Fruit fly (Drosophila melanogaster) whole organism, wandering third instar larva: ENCODE results near the gene Hecw.

Experiments used
- Abd-B ChIP-seq: fragments of >200 bp; optimal IDR thresholded peaks from 2 replicates; lab custom pipeline; 2017; ENCODE audit warnings: missing biosample characterization, missing genetic modification characterization
- CG32264 ChIP-seq: fragments of 200-800 bp; sonication (Bioruptor generic); optimal IDR thresholded peaks from 2 replicates; lab custom pipeline; 2016; ENCODE audit warnings: missing biosample characterization, missing genetic modification characterization
- CG9705 ChIP-seq: fragments of 200-800 bp; sonication (Bioruptor generic); optimal IDR thresholded peaks from 2 replicates; lab custom pipeline; 2018; ENCODE audit warnings: missing biosample characterization, mild to moderate bottlenecking, missing genetic modification characterization
- CrebA ChIP-seq: fragments of 200-800 bp; sonication (Bioruptor generic); optimal IDR thresholded peaks from 2 replicates; lab custom pipeline; 2016; ENCODE audit warnings: missing biosample characterization, mild to moderate bottlenecking, missing genetic modification characterization, borderline replicate concordance
- Dfd ChIP-seq: fragments of >200 bp; optimal IDR thresholded peaks from 2 replicates; lab custom pipeline; 2017; ENCODE audit warnings: missing biosample characterization, missing genetic modification characterization
- Dif ChIP-seq: fragments of 200-275, 200-300 bp; sonication (Bioruptor generic); optimal IDR thresholded peaks from 2 replicates; lab custom pipeline; 2018; ENCODE audit warnings: missing biosample characterization, missing genetic modification characterization; ENCODE audit not compliant: partially characterized antibody
- GATAd ChIP-seq: sonication (Bioruptor generic); optimal IDR thresholded peaks from 2 replicates; lab custom pipeline; 2016; ENCODE audit warnings: missing biosample characterization, missing genetic modification characterization
- HLH106 ChIP-seq: fragments of 200-800 bp; optimal IDR thresholded peaks from 3 replicates; lab custom pipeline; 2019; ENCODE audit warnings: missing biosample characterization, mild to moderate bottlenecking, missing genetic modification characterization, moderate library complexity
- Hnf4 ChIP-seq: fragments of 200-800 bp; sonication (Bioruptor generic); optimal IDR thresholded peaks from 2 replicates; lab custom pipeline; 2016; ENCODE audit warnings: missing biosample characterization, mild to moderate bottlenecking, missing genetic modification characterization
- Hr78 ChIP-seq: fragments of >200 bp; optimal IDR thresholded peaks from 2 replicates; lab custom pipeline; 2017; ENCODE audit warnings: missing biosample characterization, missing genetic modification characterization
- Hr83 ChIP-seq: fragments of 200-300 bp; sonication (Bioruptor generic); optimal IDR thresholded peaks from 2 replicates; lab custom pipeline; 2016; ENCODE audit warnings: missing biosample characterization, mild to moderate bottlenecking, missing genetic modification characterization, moderate library complexity; ENCODE audit not compliant: poor library complexity, severe bottlenecking
- Jra ChIP-seq: sonication (Bioruptor generic); optimal IDR thresholded peaks from 2 replicates; lab custom pipeline; 2016; ENCODE audit warnings: missing biosample characterization, missing genetic modification characterization
- Mio ChIP-seq: sonication (Bioruptor generic); optimal IDR thresholded peaks from 2 replicates; lab custom pipeline; 2016; ENCODE audit warnings: missing biosample characterization, missing genetic modification characterization
- Myc ChIP-seq: fragments of >200 bp; optimal IDR thresholded peaks from 2 replicates; lab custom pipeline; 2017
- N ChIP-seq: fragments of >200 bp; optimal IDR thresholded peaks from 2 replicates; lab custom pipeline; 2018; ENCODE audit warnings: missing biosample characterization, missing external identifiers, missing genetic modification characterization
- OdsH ChIP-seq: fragments of 200-800 bp; sonication (Bioruptor generic); optimal IDR thresholded peaks from 2 replicates; lab custom pipeline; 2016; ENCODE audit warnings: missing biosample characterization, mild to moderate bottlenecking, missing genetic modification characterization
- Rel ChIP-seq, 2 experiments: fragments of 200-800 bp; sonication (Bioruptor generic) in 1 of 2; optimal IDR thresholded peaks; 2 replicates in 1 of 2; 3 replicates in 1 of 2; lab custom pipeline; 2016 to 2019; ENCODE audit warnings: mild to moderate bottlenecking in 2 of 2, missing biosample characterization in 2 of 2, missing genetic modification characterization in 2 of 2, moderate library complexity in 1 of 2
- Sp1 ChIP-seq: fragments of 200-800 bp; sonication (Bioruptor generic); optimal IDR thresholded peaks from 3 replicates; lab custom pipeline; 2019; ENCODE audit warnings: missing biosample characterization, mild to moderate bottlenecking, missing genetic modification characterization, moderate library complexity
- Vsx2 ChIP-seq: fragments of 200-300, 225-300 bp; sonication (Bioruptor generic); optimal IDR thresholded peaks from 2 replicates; lab custom pipeline; 2018; ENCODE audit warnings: missing biosample characterization, missing genetic modification characterization; ENCODE audit not compliant: partially characterized antibody
- br ChIP-seq: fragments of 200-800 bp; sonication (Bioruptor generic); optimal IDR thresholded peaks from 2 replicates; lab custom pipeline; 2016; ENCODE audit warnings: missing biosample characterization, missing genetic modification characterization
- brk ChIP-seq: fragments of 200-800 bp; sonication (Bioruptor generic); optimal IDR thresholded peaks from 2 replicates; lab custom pipeline; 2016; ENCODE audit warnings: missing biosample characterization, mild to moderate bottlenecking, missing genetic modification characterization
- dl ChIP-seq, 2 experiments: fragments of 175-275, 200-275 bp in 1 of 2; fragments of 200-275 bp in 1 of 2; sonication (Bioruptor generic); optimal IDR thresholded peaks; lab custom pipeline; 2018; ENCODE audit warnings: mild to moderate bottlenecking in 2 of 2, missing biosample characterization in 2 of 2, missing genetic modification characterization in 2 of 2, moderate library complexity in 2 of 2; ENCODE audit not compliant: partially characterized antibody in 2 of 2, insufficient read depth in 1 of 2
- dmrt93B ChIP-seq: fragments of 200-800 bp; sonication (Bioruptor generic); optimal IDR thresholded peaks from 2 replicates; lab custom pipeline; 2018; ENCODE audit warnings: missing biosample characterization, mild to moderate bottlenecking, missing genetic modification characterization
- dsf ChIP-seq: sonication (Bioruptor generic); optimal IDR thresholded peaks from 2 replicates; lab custom pipeline; 2016; ENCODE audit warnings: missing biosample characterization, missing genetic modification characterization, borderline replicate concordance
- ey ChIP-seq: fragments of 200-800 bp; sonication (Bioruptor generic); optimal IDR thresholded peaks from 2 replicates; lab custom pipeline; 2016; ENCODE audit warnings: missing biosample characterization, missing genetic modification characterization
- foxo ChIP-seq, 2 experiments: fragments of 200-800 bp; sonication (Bioruptor generic); optimal IDR thresholded peaks; 2 replicates in 1 of 2; 3 replicates in 1 of 2; lab custom pipeline; 2016 to 2017; ENCODE audit warnings: missing biosample characterization in 2 of 2, missing genetic modification characterization in 2 of 2
- fru ChIP-seq: fragments of 200-800 bp; sonication (Bioruptor generic); optimal IDR thresholded peaks from 3 replicates; lab custom pipeline; 2016; ENCODE audit warnings: missing biosample characterization, mild to moderate bottlenecking, missing genetic modification characterization
- h ChIP-seq: fragments of 200-800 bp; sonication (Bioruptor generic); optimal IDR thresholded peaks from 3 replicates; lab custom pipeline; 2016; ENCODE audit warnings: missing biosample characterization, mild to moderate bottlenecking, missing genetic modification characterization
- jim ChIP-seq: fragments of 175-275, 200-325 bp; sonication (Bioruptor generic); optimal IDR thresholded peaks from 2 replicates; lab custom pipeline; 2016; ENCODE audit warnings: missing biosample characterization, mild to moderate bottlenecking, missing genetic modification characterization
- lola ChIP-seq: fragments of >200 bp; optimal IDR thresholded peaks from 2 replicates; lab custom pipeline; 2017; ENCODE audit warnings: missing biosample characterization, missing genetic modification characterization
- pan ChIP-seq: fragments of >200 bp; optimal IDR thresholded peaks from 2 replicates; lab custom pipeline; 2017
- psq ChIP-seq: fragments of 200-800 bp; sonication (Bioruptor generic); optimal IDR thresholded peaks from 3 replicates; lab custom pipeline; 2017; ENCODE audit warnings: missing biosample characterization, mild to moderate bottlenecking, missing genetic modification characterization, moderate library complexity
- rgr ChIP-seq: fragments of 200-800 bp; sonication (Bioruptor generic); optimal IDR thresholded peaks from 3 replicates; lab custom pipeline; 2016; ENCODE audit warnings: missing biosample characterization, mild to moderate bottlenecking, missing genetic modification characterization
- sage ChIP-seq: fragments of 200-800 bp; sonication (Bioruptor generic); optimal IDR thresholded peaks from 2 replicates; lab custom pipeline; 2016; ENCODE audit warnings: missing biosample characterization, mild to moderate bottlenecking, missing genetic modification characterization
- sv ChIP-seq: fragments of 200-800 bp; sonication (Bioruptor generic); optimal IDR thresholded peaks from 3 replicates; lab custom pipeline; 2016; ENCODE audit warnings: missing biosample characterization, missing genetic modification characterization
- tai ChIP-seq: sonication (Bioruptor generic); optimal IDR thresholded peaks from 2 replicates; lab custom pipeline; 2016; ENCODE audit warnings: missing biosample characterization, missing genetic modification characterization
- usp ChIP-seq: fragments of >200 bp; optimal IDR thresholded peaks from 2 replicates; lab custom pipeline; 2017; ENCODE audit warnings: missing biosample characterization, missing genetic modification characterization
- woc ChIP-seq: sonication (Bioruptor generic); optimal IDR thresholded peaks from 2 replicates; lab custom pipeline; 2016; ENCODE audit warnings: missing biosample characterization, mild to moderate bottlenecking, missing genetic modification characterization

The Hecw gene

DNA sequence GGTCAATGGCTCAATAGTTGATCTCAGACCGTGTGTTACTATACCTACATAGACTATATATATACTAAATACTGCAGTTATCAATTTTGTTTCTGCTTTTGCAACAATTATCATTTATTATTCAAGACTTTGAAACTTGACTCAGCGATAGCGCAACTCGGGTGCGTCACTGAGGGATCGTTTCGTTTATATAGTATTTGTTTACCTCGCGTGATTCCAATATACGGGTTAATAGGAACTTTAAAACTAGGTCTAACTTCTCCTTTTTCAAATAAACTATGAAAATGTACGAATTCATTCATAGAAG, 31.5 kb upstream of the Hecw start:
- TF ChIP-seq Mio (no peak), usp (GFP tag; lab: Kevin White, UChicago) (no peak), pan (no peak), HLH106 (no peak), rgr (GFP tag; lab: Kevin White, UChicago) (no peak), ey (no peak), Myc (lab: Kevin White, UChicago) (no peak), sage (GFP tag; lab: Kevin White, UChicago) (no peak), Vsx2 (GFP tag; lab: Kevin White, UChicago) (no peak), psq (no peak), dmrt93B (GFP tag; lab: Kevin White, UChicago) (no peak), Sp1 (GFP tag; lab: Kevin White, UChicago) (no peak), OdsH (GFP tag; lab: Kevin White, UChicago) (no peak), GATAd (GFP tag; lab: Kevin White, UChicago) (no peak), CrebA (GFP tag; lab: Kevin White, UChicago) (no peak), CG9705 (GFP tag; lab: Kevin White, UChicago) (no peak), jim (GFP tag; lab: Kevin White, UChicago) (no peak), dsf (GFP tag; lab: Kevin White, UChicago) (no peak), brk (GFP tag; lab: Kevin White, UChicago) (no peak)

DNA sequence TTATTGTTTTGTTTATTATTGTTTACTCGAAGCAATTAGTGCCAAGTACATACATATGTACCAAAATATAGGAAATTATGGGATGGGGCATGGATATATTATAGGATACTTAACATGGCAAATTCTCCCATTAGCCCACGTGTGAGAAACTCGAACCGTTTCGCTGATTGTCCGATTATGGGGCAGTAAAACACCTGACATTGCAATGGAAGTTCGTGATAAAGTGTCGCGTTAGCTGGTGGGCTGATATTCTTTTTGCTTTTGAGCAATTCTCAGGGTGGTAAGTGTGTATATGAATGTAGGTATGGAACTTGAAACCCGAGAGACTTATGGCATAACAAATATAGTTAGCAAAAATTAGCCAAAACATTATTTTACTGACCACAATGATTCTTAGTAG, 30.7 kb upstream of the Hecw start:
- TF ChIP-seq Dfd (no peak), GATAd (GFP tag; lab: Kevin White, UChicago) (no peak), HLH106 (no peak), Hr78 (GFP tag; lab: Kevin White, UChicago) (no peak), foxo (GFP tag; optimal IDR thresholded peaks at IDR 0.05; lab: Kevin White, UChicago) (no peak), Hr83 (GFP tag; lab: Kevin White, UChicago) (peak; percentile 10), Dif (GFP tag; lab: Kevin White, UChicago) (no peak), Myc (lab: Kevin White, UChicago) (no peak)

DNA sequence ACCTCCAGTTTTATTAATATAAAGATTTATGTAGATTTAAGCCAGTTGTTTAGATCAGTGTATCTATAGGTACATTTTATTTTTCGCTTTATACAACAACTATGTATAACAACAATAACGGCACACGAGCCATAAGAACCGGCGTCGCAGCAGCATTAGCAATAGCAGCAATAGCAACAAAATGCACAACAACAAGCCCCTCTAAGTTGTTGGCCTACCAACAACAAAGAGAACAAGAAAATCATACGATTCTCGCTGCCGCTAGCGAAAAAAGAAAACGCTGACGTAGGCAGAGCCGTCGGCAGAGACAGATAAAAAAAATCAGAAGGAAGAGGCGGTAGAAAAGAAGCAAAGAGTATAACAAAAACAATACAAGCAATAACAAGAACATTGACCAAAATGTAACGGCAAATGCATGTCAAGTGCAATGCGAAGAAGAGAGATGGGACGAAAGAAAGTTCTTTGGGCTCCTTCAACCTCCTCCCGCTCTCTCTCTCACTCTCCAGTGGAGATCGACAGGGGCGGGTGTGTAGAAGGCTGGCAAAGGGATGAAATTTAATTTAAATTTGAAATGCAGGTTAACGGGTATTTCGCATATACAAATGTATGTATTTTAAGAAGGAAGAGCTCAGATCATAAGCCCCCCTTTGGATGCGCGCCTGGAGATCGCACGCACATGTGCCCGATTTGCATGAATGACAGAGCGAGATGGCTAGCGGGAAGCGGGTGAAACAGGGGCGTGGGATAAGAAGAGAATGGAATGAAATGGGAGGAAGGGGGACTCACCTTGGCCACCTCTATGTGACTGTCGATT, 29.8 kb upstream of the Hecw start:
- peak; percentile 99 for TF ChIP-seq dmrt93B (GFP tag; lab: Kevin White, UChicago)
- peak; percentile 88 for TF ChIP-seq jim (GFP tag; lab: Kevin White, UChicago)
- TF ChIP-seq CrebA (GFP tag; lab: Kevin White, UChicago): peak; percentile 98
- TF ChIP-seq Dfd: no peak
- TF ChIP-seq Hr83 (GFP tag; lab: Kevin White, UChicago): peak; percentile 99
- TF ChIP-seq Hr78 (GFP tag; lab: Kevin White, UChicago): no peak
- TF ChIP-seq rgr (GFP tag; lab: Kevin White, UChicago): peak; percentile 100
- TF ChIP-seq lola: no peak
- TF ChIP-seq Hnf4: peak; percentile 99
- peak; percentile 97 for TF ChIP-seq sv (GFP tag; lab: Kevin White, UChicago)
- TF ChIP-seq HLH106: peak; percentile 100
- TF ChIP-seq Mio: peak; percentile 95
- TF ChIP-seq tai (GFP tag; lab: Kevin White, UChicago): peak; percentile 99
- TF ChIP-seq br (GFP tag; lab: Kevin White, UChicago): peak; percentile 100
- TF ChIP-seq Vsx2 (GFP tag; lab: Kevin White, UChicago): no peak
- TF ChIP-seq OdsH (GFP tag; lab: Kevin White, UChicago): peak; percentile 100
- TF ChIP-seq GATAd (GFP tag; lab: Kevin White, UChicago): peak; percentile 99
- TF ChIP-seq pan: no peak
- no peak for TF ChIP-seq Dif (GFP tag; lab: Kevin White, UChicago)
- TF ChIP-seq fru: peak; percentile 100
- peak; percentile 99 for TF ChIP-seq Jra (GFP tag; lab: Kevin White, UChicago)
- TF ChIP-seq woc: peak; percentile 99
- TF ChIP-seq N (GFP tag; lab: Kevin White, UChicago): no peak
- peak; percentile 96 for TF ChIP-seq dsf (GFP tag; lab: Kevin White, UChicago)
- TF ChIP-seq foxo (GFP tag; optimal IDR thresholded peaks at IDR 0.05; lab: Kevin White, UChicago): peak; percentile 98 to 100
- TF ChIP-seq ey: peak; percentile 100
- TF ChIP-seq psq: peak; percentile 100
- peak; percentile 97 for TF ChIP-seq CG9705 (GFP tag; lab: Kevin White, UChicago)
- no peak for TF ChIP-seq Abd-B (GFP tag; lab: Kevin White, UChicago)
- peak; percentile 96 for TF ChIP-seq sage (GFP tag; lab: Kevin White, UChicago)
- TF ChIP-seq CG32264 (GFP tag; lab: Kevin White, UChicago): peak; percentile 99
- peak; percentile 93 for TF ChIP-seq Rel (GFP tag; optimal IDR thresholded peaks at IDR 0.05; lab: Kevin White, UChicago)
- TF ChIP-seq Rel (tag; optimal IDR thresholded peaks at IDR 0.05; lab: Kevin White, UChicago): peak; percentile 94
- TF ChIP-seq dl (GFP tag; optimal IDR thresholded peaks at IDR 0.05; lab: Kevin White, UChicago; ENCODE audit: insufficient read depth in 1 of 2, partially characterized antibody in 2 of 2): no peak
- TF ChIP-seq usp (GFP tag; lab: Kevin White, UChicago): no peak
- TF ChIP-seq brk (GFP tag; lab: Kevin White, UChicago): peak; percentile 97
- TF ChIP-seq Myc (lab: Kevin White, UChicago): no peak
- peak; percentile 99 for TF ChIP-seq Sp1 (GFP tag; lab: Kevin White, UChicago)
- peak; percentile 100 for TF ChIP-seq h (GFP tag; lab: Kevin White, UChicago)
